Worm (Caenorhabditis elegans) whole organism, late embryonic: ENCODE data around the gene C50A2.7.

Experiments used
- C08G9.2 ChIP-seq: sonication (generic microtip); optimal IDR thresholded peaks from 2 replicates; lab custom pipeline; 2016; ENCODE audit warnings: mild to moderate bottlenecking, missing genetic modification characterization, moderate library complexity, missing compliant biosample characterization
- C38D4.7 ChIP-seq: fragments of 200-800 bp; sonication (Bioruptor generic); optimal IDR thresholded peaks from 2 replicates; lab custom pipeline; 2018; ENCODE audit warnings: mild to moderate bottlenecking, missing genetic modification characterization, moderate library complexity, missing compliant biosample characterization
- K02D7.2 ChIP-seq: sonication (generic microtip); optimal IDR thresholded peaks from 2 replicates; lab custom pipeline; 2017; ENCODE audit warnings: mild to moderate bottlenecking, missing genetic modification characterization, missing compliant biosample characterization
- K09A11.1 ChIP-seq: sonication (generic microtip); optimal IDR thresholded peaks from 2 replicates; lab custom pipeline; 2017; ENCODE audit warnings: antibody characterized with exemption, mild to moderate bottlenecking, missing genetic modification characterization, missing compliant biosample characterization; ENCODE audit not compliant: insufficient read depth
- ama-1 ChIP-seq: fragments of 150-350 bp; optimal IDR thresholded peaks from 2 replicates; lab custom pipeline; 2014
- ceh-14 ChIP-seq: sonication (generic microtip); optimal IDR thresholded peaks from 2 replicates; lab custom pipeline; 2016; ENCODE audit warnings: missing genotype, missing genetic modification characterization, missing compliant biosample characterization
- ceh-24 ChIP-seq: sonication (generic microtip); optimal IDR thresholded peaks from 2 replicates; lab custom pipeline; 2016; ENCODE audit warnings: mild to moderate bottlenecking, missing genetic modification characterization, missing compliant biosample characterization
- ceh-45 ChIP-seq: fragments of 200-800 bp; sonication (Bioruptor generic); IDR thresholded peaks from 2 replicates; pipeline ENCODE4 v1.3.6; 2022; ENCODE audit warnings: missing genetic modification reagents, missing genetic modification characterization, missing compliant biosample characterization
- dmd-4 ChIP-seq: sonication (generic microtip); optimal IDR thresholded peaks from 2 replicates; lab custom pipeline; 2016; ENCODE audit warnings: borderline replicate concordance, missing genetic modification characterization, missing compliant biosample characterization
- elt-2 ChIP-seq: sonication (generic microtip); optimal IDR thresholded peaks from 2 replicates; lab custom pipeline; 2016; ENCODE audit warnings: missing genetic modification reagents, missing genetic modification characterization, missing compliant biosample characterization
- elt-4 ChIP-seq: sonication (generic microtip); optimal IDR thresholded peaks from 2 replicates; lab custom pipeline; 2016; ENCODE audit warnings: missing genetic modification characterization, missing compliant biosample characterization
- fax-1 ChIP-seq: sonication (generic microtip); optimal IDR thresholded peaks from 2 replicates; lab custom pipeline; 2016; ENCODE audit warnings: missing genotype, missing genetic modification characterization, missing compliant biosample characterization
- fkh-10 ChIP-seq: fragments of 150-350 bp; optimal IDR thresholded peaks from 2 replicates; lab custom pipeline; 2014; ENCODE audit warnings: missing biosample characterization, missing genetic modification reagents, missing genetic modification characterization
- hlh-13 ChIP-seq: fragments of 200-800 bp; sonication (Bioruptor generic); optimal IDR thresholded peaks from 2 replicates; lab custom pipeline; 2018; ENCODE audit warnings: mild to moderate bottlenecking, missing genetic modification characterization, missing compliant biosample characterization
- hlh-15 ChIP-seq: sonication (generic microtip); optimal IDR thresholded peaks from 2 replicates; lab custom pipeline; 2016; ENCODE audit warnings: missing genetic modification characterization, missing compliant biosample characterization
- lim-6 ChIP-seq: sonication (generic microtip); optimal IDR thresholded peaks from 2 replicates; lab custom pipeline; 2016; ENCODE audit warnings: missing genetic modification characterization, missing compliant biosample characterization
- madf-2 ChIP-seq: sonication (generic microtip); optimal IDR thresholded peaks from 2 replicates; lab custom pipeline; 2017; ENCODE audit warnings: missing genetic modification characterization, missing compliant biosample characterization
- mec-3 ChIP-seq: sonication (generic microtip); optimal IDR thresholded peaks from 2 replicates; lab custom pipeline; 2016; ENCODE audit warnings: borderline replicate concordance, missing genetic modification characterization, missing compliant biosample characterization
- nhr-11 ChIP-seq: fragments of 150-350 bp; optimal IDR thresholded peaks from 2 replicates; lab custom pipeline; 2014; ENCODE audit warnings: missing biosample characterization, missing genetic modification characterization
- pag-3 ChIP-seq: sonication (generic microtip); optimal IDR thresholded peaks from 2 replicates; lab custom pipeline; 2016; ENCODE audit warnings: missing compliant biosample characterization, missing genetic modification characterization, borderline replicate concordance
- pat-9 ChIP-seq: fragments of 200-800 bp; sonication (Bioruptor generic); optimal IDR thresholded peaks from 2 replicates; lab custom pipeline; 2018; ENCODE audit warnings: mild to moderate bottlenecking, missing genetic modification characterization, moderate library complexity, missing compliant biosample characterization
- pax-1 ChIP-seq: fragments of 150-350 bp; optimal IDR thresholded peaks from 2 replicates; lab custom pipeline; 2014; ENCODE audit warnings: missing biosample characterization, missing genetic modification characterization
- pqm-1 ChIP-seq: sonication (generic microtip); optimal IDR thresholded peaks from 2 replicates; lab custom pipeline; 2016; ENCODE audit warnings: missing genetic modification characterization, missing compliant biosample characterization
- rnt-1 ChIP-seq: sonication (generic microtip); optimal IDR thresholded peaks from 2 replicates; lab custom pipeline; 2016; ENCODE audit warnings: missing genetic modification characterization, missing compliant biosample characterization
- sox-2 ChIP-seq: fragments of 200-800 bp; sonication (Bioruptor generic); IDR thresholded peaks from 2 replicates; pipeline ENCODE4 v1.3.6; 2022; ENCODE audit warnings: missing genetic modification reagents, missing genetic modification characterization, missing compliant biosample characterization
- sox-4 ChIP-seq: sonication (generic microtip); optimal IDR thresholded peaks from 2 replicates; lab custom pipeline; 2017; ENCODE audit warnings: mild to moderate bottlenecking, missing genetic modification characterization, inconsistent platforms, missing compliant biosample characterization
- syd-9 ChIP-seq: sonication (generic microtip); optimal IDR thresholded peaks from 2 replicates; lab custom pipeline; 2016; ENCODE audit warnings: mild to moderate bottlenecking, missing genetic modification characterization, moderate library complexity, missing compliant biosample characterization
- tbx-2 ChIP-seq: sonication (generic microtip); optimal IDR thresholded peaks from 2 replicates; lab custom pipeline; 2016; ENCODE audit warnings: missing genetic modification characterization, missing compliant biosample characterization
- ttx-3 ChIP-seq: sonication (generic microtip); optimal IDR thresholded peaks from 2 replicates; lab custom pipeline; 2016; ENCODE audit warnings: missing genetic modification reagents, missing genetic modification characterization, missing compliant biosample characterization
- unc-3 ChIP-seq, 2 experiments: fragments of 200-800 bp in 1 of 2; sonication (Bioruptor generic) in 1 of 2; sonication (generic microtip) in 1 of 2; conservative IDR thresholded peaks in 1 of 2; optimal IDR thresholded peaks in 1 of 2; 2 replicates each; pipeline versions ENCODE4 v1.3.6 to Lab custom; 2016 to 2022; ENCODE audit warnings: missing compliant biosample characterization in 2 of 2, missing genetic modification characterization in 2 of 2, missing genetic modification reagents in 1 of 2
- unc-86 ChIP-seq: sonication (generic microtip); optimal IDR thresholded peaks from 2 replicates; lab custom pipeline; 2016; ENCODE audit warnings: missing genetic modification characterization, missing compliant biosample characterization
- ztf-16 ChIP-seq: sonication (generic microtip); optimal IDR thresholded peaks from 2 replicates; lab custom pipeline; 2017; ENCODE audit warnings: missing genetic modification characterization, missing compliant biosample characterization

C50A2.7 gene

ce11 chrIV:1126490-1126889, 36.7 kb upstream of the C50A2.7 start, which contains the start of gene perm-2:
Gene perm-2, plus strand, starts transcription at chrIV:1126790.
- TF ChIP-seq ceh-45 (GFP tag; lab: Robert Waterston, UW): no peak
- no peak for TF ChIP-seq ceh-24 (tag; lab: Kevin White, UChicago)
- TF ChIP-seq pax-1 (tag; lab: Kevin White, UChicago): no peak
- no peak for TF ChIP-seq unc-3 (GFP tag; conservative IDR thresholded peaks at IDR 0.05; lab: Robert Waterston, UW)
- no peak for TF ChIP-seq unc-3 (tag; optimal IDR thresholded peaks at IDR 0.05; lab: Kevin White, UChicago)
- TF ChIP-seq rnt-1 (tag; lab: Kevin White, UChicago): no peak

ce11 chrIV:1127852-1128251, 35.4 kb upstream of the C50A2.7 start:
- TF ChIP-seq unc-3 (GFP tag; conservative IDR thresholded peaks at IDR 0.05; lab: Robert Waterston, UW) (no peak), unc-3 (tag; optimal IDR thresholded peaks at IDR 0.05; lab: Kevin White, UChicago) (no peak), elt-4 (tag; lab: Kevin White, UChicago) (no peak), ztf-16 (tag; lab: Kevin White, UChicago) (no peak), C08G9.2 (tag; lab: Kevin White, UChicago) (no peak), ttx-3 (tag; lab: Kevin White, UChicago) (no peak), ceh-45 (GFP tag; lab: Robert Waterston, UW) (no peak)

ce11 chrIV:1136658-1137057, 26.6 kb upstream of the C50A2.7 start, which contains the start of gene C44B12.6:
Gene C44B12.6, minus strand, starts transcription at chrIV:1136758.
- no peak for TF ChIP-seq pat-9 (tag; lab: Kevin White, UChicago)
- TF ChIP-seq hlh-15 (tag; lab: Kevin White, UChicago): no peak
- no peak for TF ChIP-seq fkh-10 (GFP tag; lab: Kevin White, UChicago)
- TF ChIP-seq lim-6 (tag; lab: Kevin White, UChicago): no peak
- no peak for TF ChIP-seq syd-9
- no peak for TF ChIP-seq rnt-1 (tag; lab: Kevin White, UChicago)
- TF ChIP-seq nhr-11 (tag; lab: Kevin White, UChicago): no peak
- no peak for TF ChIP-seq elt-4 (tag; lab: Kevin White, UChicago)
- no peak for TF ChIP-seq pqm-1 (tag; lab: Kevin White, UChicago)
- no peak for TF ChIP-seq K02D7.2
- TF ChIP-seq unc-86 (tag; lab: Kevin White, UChicago): no peak
- TF ChIP-seq K09A11.1: no peak
- no peak for TF ChIP-seq C08G9.2 (tag; lab: Kevin White, UChicago)
- no peak for TF ChIP-seq ceh-14 (tag; lab: Kevin White, UChicago)
- no peak for TF ChIP-seq sox-4 (tag; lab: Kevin White, UChicago)
- no peak for TF ChIP-seq fax-1 (tag; lab: Kevin White, UChicago)
- TF ChIP-seq madf-2: no peak
- no peak for TF ChIP-seq dmd-4 (tag; lab: Kevin White, UChicago)
- no peak for TF ChIP-seq mec-3 (tag; lab: Kevin White, UChicago)
- TF ChIP-seq, all 69 proteins: peak for 0

ce11 chrIV:1147594-1147993, 15.6 kb upstream of the C50A2.7 start:
- TF ChIP-seq elt-2 (tag; lab: Kevin White, UChicago): peak; percentile 79
- no peak for TF ChIP-seq elt-4 (tag; lab: Kevin White, UChicago)

- TF ChIP-seq C38D4.7 (GFP tag; lab: Kevin White, UChicago) (no peak), elt-2 (tag; lab: Kevin White, UChicago) (peak; percentile 61), pat-9 (tag; lab: Kevin White, UChicago) (no peak), tbx-2 (no peak)
Observed at ce11 chrIV:1148425-1149151, 14.6 kb upstream of the C50A2.7 start.

- TF ChIP-seq K09A11.1 (no peak), ttx-3 (tag; lab: Kevin White, UChicago) (no peak), sox-2 (GFP tag; lab: Robert Waterston, UW) (no peak), dmd-4 (tag; lab: Kevin White, UChicago) (no peak), hlh-13 (GFP tag; lab: Kevin White, UChicago) (no peak), ama-1 (lab: Kevin White, UChicago) (no peak), unc-86 (tag; lab: Kevin White, UChicago) (no peak), pag-3 (no peak)
Observed at ce11 chrIV:1155206-1155605, 8.0 kb upstream of the C50A2.7 start.
